Fruit fly (Drosophila melanogaster): ENCODE results near the gene pst.

dm6 chr3L:7397979-7398378, 37.9 kb upstream of the pst start, which contains the start of gene CG8562:
- TF ChIP-seq Myc (optimal IDR thresholded peaks at IDR 0.05) (no peak), Sin3A (optimal IDR thresholded peaks at IDR 0.05) (no peak), psq (optimal IDR thresholded peaks at IDR 0.05) (no peak)

Data from Kc167 (cell line).